Worm (Caenorhabditis elegans) whole organism, L3 larva: ENCODE results near the gene mdt-11.

Experiments used
- ZK546.5 ChIP-seq: sonication (generic microtip); optimal IDR thresholded peaks from 2 replicates; lab custom pipeline; 2017; ENCODE audit warnings: missing biosample characterization, missing genetic modification characterization
- ama-1 ChIP-seq: fragments of 150-350 bp; optimal IDR thresholded peaks from 2 replicates; lab custom pipeline; 2018
- ceh-16 ChIP-seq: sonication (generic microtip); optimal IDR thresholded peaks from 2 replicates; lab custom pipeline; 2017; ENCODE audit warnings: missing biosample characterization, missing genetic modification characterization
- elt-3 ChIP-seq, 3 experiments: fragments of 150-350 bp in 1 of 3; sonication (generic microtip) in 2 of 3; optimal IDR thresholded peaks; 2 replicates in 2 of 3; 4 replicates in 1 of 3; lab custom pipeline; 2014 to 2017; ENCODE audit warnings: missing biosample characterization in 3 of 3, missing genetic modification characterization in 3 of 3
- jun-1 ChIP-seq: fragments of 150-350 bp; optimal IDR thresholded peaks from 2 replicates; lab custom pipeline; 2014; ENCODE audit warnings: missing biosample characterization, missing genetic modification reagents, missing genetic modification characterization
- nhr-12 ChIP-seq: fragments of 150-350 bp; optimal IDR thresholded peaks from 2 replicates; lab custom pipeline; 2014; ENCODE audit warnings: missing biosample characterization, missing genetic modification characterization
- nhr-76 ChIP-seq: fragments of 150-350 bp; sonication (generic microtip); optimal IDR thresholded peaks from 5 replicates; lab custom pipeline; 2014; ENCODE audit warnings: missing biosample characterization, missing genetic modification characterization
- pqm-1 ChIP-seq: fragments of 150-350 bp; optimal IDR thresholded peaks from 2 replicates; lab custom pipeline; 2017; ENCODE audit warnings: missing biosample characterization, missing genetic modification characterization, inconsistent platforms
- skn-1 ChIP-seq: fragments of 150-350 bp; optimal IDR thresholded peaks from 2 replicates; lab custom pipeline; 2014; ENCODE audit warnings: missing biosample characterization, missing genetic modification characterization
- zag-1 ChIP-seq: fragments of 150-350 bp; optimal IDR thresholded peaks from 2 replicates; lab custom pipeline; 2014; ENCODE audit warnings: missing biosample characterization, missing genetic modification characterization

ce11 chrIII:4983961-4984360 is 37.1 kb upstream of the mdt-11 start:
- TF ChIP-seq nhr-76 (tag; lab: Kevin White, UChicago): no peak
- TF ChIP-seq jun-1 (tag; lab: Kevin White, UChicago): no peak
- TF ChIP-seq skn-1 (tag; lab: Kevin White, UChicago): no peak
- TF ChIP-seq zag-1 (tag; lab: Kevin White, UChicago): no peak
- TF ChIP-seq nhr-12: no peak
- no peak for TF ChIP-seq ama-1 (lab: Kevin White, UChicago)
- no peak for TF ChIP-seq pqm-1 (tag; lab: Kevin White, UChicago)
- TF ChIP-seq ZK546.5: no peak
- TF ChIP-seq elt-3 (tag; optimal IDR thresholded peaks at IDR 0.05; lab: Kevin White, UChicago): no peak
- TF ChIP-seq ceh-16 (tag; lab: Kevin White, UChicago): no peak
